Worm (Caenorhabditis elegans) whole organism, late embryonic: ENCODE data around the gene F35G12.12.
A peak's percentile ranks its signal among the peaks of the same experiment; 100 is the strongest.

ENCODE experiments used
- C08G9.2 ChIP-seq: sonication (generic microtip); optimal IDR thresholded peaks from 2 replicates; lab custom pipeline; 2016; ENCODE audit warnings: mild to moderate bottlenecking, missing genetic modification characterization, moderate library complexity, missing compliant biosample characterization
- F13H6.1 ChIP-seq: sonication (generic microtip); optimal IDR thresholded peaks from 2 replicates; lab custom pipeline; 2016; ENCODE audit warnings: missing genetic modification characterization, missing compliant biosample characterization
- K02D7.2 ChIP-seq: sonication (generic microtip); optimal IDR thresholded peaks from 2 replicates; lab custom pipeline; 2017; ENCODE audit warnings: mild to moderate bottlenecking, missing genetic modification characterization, missing compliant biosample characterization
- K09A11.1 ChIP-seq: sonication (generic microtip); optimal IDR thresholded peaks from 2 replicates; lab custom pipeline; 2017; ENCODE audit warnings: antibody characterized with exemption, mild to moderate bottlenecking, missing genetic modification characterization, missing compliant biosample characterization; ENCODE audit not compliant: insufficient read depth
- ceh-14 ChIP-seq: sonication (generic microtip); optimal IDR thresholded peaks from 2 replicates; lab custom pipeline; 2016; ENCODE audit warnings: missing genotype, missing genetic modification characterization, missing compliant biosample characterization
- ceh-18 ChIP-seq: sonication (generic microtip); optimal IDR thresholded peaks from 2 replicates; lab custom pipeline; 2016; ENCODE audit warnings: missing genetic modification characterization, missing compliant biosample characterization
- ceh-19 ChIP-seq: fragments of 200-800 bp; sonication (Bioruptor generic); optimal IDR thresholded peaks from 2 replicates; lab custom pipeline; 2018; ENCODE audit warnings: mild to moderate bottlenecking, missing genetic modification characterization, missing compliant biosample characterization
- ceh-2 ChIP-seq: sonication (generic microtip); optimal IDR thresholded peaks from 2 replicates; lab custom pipeline; 2016; ENCODE audit warnings: missing genotype, missing genetic modification characterization, missing compliant biosample characterization
- ceh-22 ChIP-seq: sonication (generic microtip); optimal IDR thresholded peaks from 2 replicates; lab custom pipeline; 2017; ENCODE audit warnings: missing biosample characterization, missing genetic modification characterization
- ceh-30 ChIP-seq: fragments of 150-350 bp; optimal IDR thresholded peaks from 2 replicates; lab custom pipeline; 2014; ENCODE audit warnings: missing biosample characterization, missing genetic modification characterization
- ceh-34 ChIP-seq: sonication (generic microtip); optimal IDR thresholded peaks from 2 replicates; lab custom pipeline; 2016; ENCODE audit warnings: mild to moderate bottlenecking, missing genetic modification characterization, missing compliant biosample characterization
- ceh-48 ChIP-seq: sonication (generic microtip); optimal IDR thresholded peaks from 2 replicates; lab custom pipeline; 2016; ENCODE audit warnings: missing genetic modification characterization, inconsistent platforms, missing compliant biosample characterization
- ceh-6 ChIP-seq: fragments of 200-800 bp; sonication (Bioruptor generic); optimal IDR thresholded peaks from 2 replicates; lab custom pipeline; 2018; ENCODE audit warnings: mild to moderate bottlenecking, missing genetic modification characterization, missing compliant biosample characterization
- che-1 ChIP-seq: sonication (generic microtip); optimal IDR thresholded peaks from 2 replicates; lab custom pipeline; 2016; ENCODE audit warnings: mild to moderate bottlenecking, missing genetic modification characterization, missing compliant biosample characterization
- eyg-1 ChIP-seq: sonication (generic microtip); optimal IDR thresholded peaks from 2 replicates; lab custom pipeline; 2016; ENCODE audit warnings: missing genotype, missing genetic modification characterization, missing compliant biosample characterization
- fax-1 ChIP-seq: sonication (generic microtip); optimal IDR thresholded peaks from 2 replicates; lab custom pipeline; 2016; ENCODE audit warnings: missing genotype, missing genetic modification characterization, missing compliant biosample characterization
- fkh-6 ChIP-seq: sonication (generic microtip); optimal IDR thresholded peaks from 2 replicates; lab custom pipeline; 2016; ENCODE audit warnings: missing genetic modification characterization, missing compliant biosample characterization
- gmeb-2 ChIP-seq: sonication (generic microtip); optimal IDR thresholded peaks from 2 replicates; lab custom pipeline; 2016; ENCODE audit warnings: missing genetic modification characterization, inconsistent platforms, missing compliant biosample characterization
- hlh-30 ChIP-seq: sonication (generic microtip); optimal IDR thresholded peaks from 2 replicates; lab custom pipeline; 2017; ENCODE audit warnings: antibody characterized with exemption, missing genetic modification characterization, missing compliant biosample characterization; ENCODE audit not compliant: insufficient read depth
- hlh-6 ChIP-seq: sonication (generic microtip); optimal IDR thresholded peaks from 2 replicates; lab custom pipeline; 2016; ENCODE audit warnings: missing genotype, missing genetic modification characterization, missing compliant biosample characterization
- hlh-8 ChIP-seq: sonication (generic microtip); optimal IDR thresholded peaks from 2 replicates; lab custom pipeline; 2016; ENCODE audit warnings: missing genotype, missing genetic modification characterization, missing compliant biosample characterization
- lin-11 ChIP-seq: fragments of 200-800 bp; sonication (Bioruptor generic); optimal IDR thresholded peaks from 2 replicates; lab custom pipeline; 2018; ENCODE audit warnings: mild to moderate bottlenecking, missing genetic modification characterization, missing compliant biosample characterization
- madf-2 ChIP-seq: sonication (generic microtip); optimal IDR thresholded peaks from 2 replicates; lab custom pipeline; 2017; ENCODE audit warnings: missing genetic modification characterization, missing compliant biosample characterization
- mec-3 ChIP-seq: sonication (generic microtip); optimal IDR thresholded peaks from 2 replicates; lab custom pipeline; 2016; ENCODE audit warnings: borderline replicate concordance, missing genetic modification characterization, missing compliant biosample characterization
- nhr-11 ChIP-seq: fragments of 150-350 bp; optimal IDR thresholded peaks from 2 replicates; lab custom pipeline; 2014; ENCODE audit warnings: missing biosample characterization, missing genetic modification characterization
- pag-3 ChIP-seq: sonication (generic microtip); optimal IDR thresholded peaks from 2 replicates; lab custom pipeline; 2016; ENCODE audit warnings: missing compliant biosample characterization, missing genetic modification characterization, borderline replicate concordance
- pat-9 ChIP-seq: fragments of 200-800 bp; sonication (Bioruptor generic); optimal IDR thresholded peaks from 2 replicates; lab custom pipeline; 2018; ENCODE audit warnings: mild to moderate bottlenecking, missing genetic modification characterization, moderate library complexity, missing compliant biosample characterization
- pha-2 ChIP-seq: sonication (generic microtip); optimal IDR thresholded peaks from 2 replicates; lab custom pipeline; 2017; ENCODE audit warnings: mild to moderate bottlenecking, missing genetic modification characterization, missing compliant biosample characterization
- pros-1 ChIP-seq: fragments of 150-350 bp; optimal IDR thresholded peaks from 2 replicates; lab custom pipeline; 2014; ENCODE audit warnings: missing biosample characterization, missing genetic modification reagents, missing genetic modification characterization
- ref-2 ChIP-seq: sonication (generic microtip); optimal IDR thresholded peaks from 2 replicates; lab custom pipeline; 2016; ENCODE audit warnings: missing genetic modification characterization, missing compliant biosample characterization
- rnt-1 ChIP-seq: sonication (generic microtip); optimal IDR thresholded peaks from 2 replicates; lab custom pipeline; 2016; ENCODE audit warnings: missing genetic modification characterization, missing compliant biosample characterization
- sox-2 ChIP-seq: fragments of 200-800 bp; sonication (Bioruptor generic); IDR thresholded peaks from 2 replicates; pipeline ENCODE4 v1.3.6; 2022; ENCODE audit warnings: missing genetic modification reagents, missing genetic modification characterization, missing compliant biosample characterization
- syd-9 ChIP-seq: sonication (generic microtip); optimal IDR thresholded peaks from 2 replicates; lab custom pipeline; 2016; ENCODE audit warnings: mild to moderate bottlenecking, missing genetic modification characterization, moderate library complexity, missing compliant biosample characterization
- tbx-2 ChIP-seq: sonication (generic microtip); optimal IDR thresholded peaks from 2 replicates; lab custom pipeline; 2016; ENCODE audit warnings: missing genetic modification characterization, missing compliant biosample characterization
- tbx-7 ChIP-seq: sonication (generic microtip); optimal IDR thresholded peaks from 2 replicates; lab custom pipeline; 2016; ENCODE audit warnings: missing genotype, missing genetic modification characterization, missing compliant biosample characterization
- ttx-3 ChIP-seq: sonication (generic microtip); optimal IDR thresholded peaks from 2 replicates; lab custom pipeline; 2016; ENCODE audit warnings: missing genetic modification reagents, missing genetic modification characterization, missing compliant biosample characterization
- unc-3 ChIP-seq, 2 experiments: fragments of 200-800 bp in 1 of 2; sonication (Bioruptor generic) in 1 of 2; sonication (generic microtip) in 1 of 2; conservative IDR thresholded peaks in 1 of 2; optimal IDR thresholded peaks in 1 of 2; 2 replicates each; pipeline versions ENCODE4 v1.3.6 to Lab custom; 2016 to 2022; ENCODE audit warnings: missing compliant biosample characterization in 2 of 2, missing genetic modification characterization in 2 of 2, missing genetic modification reagents in 1 of 2
- unc-42 ChIP-seq: sonication (generic microtip); optimal IDR thresholded peaks from 2 replicates; lab custom pipeline; 2016; ENCODE audit warnings: missing genotype, missing genetic modification characterization, missing compliant biosample characterization
- unc-86 ChIP-seq: sonication (generic microtip); optimal IDR thresholded peaks from 2 replicates; lab custom pipeline; 2016; ENCODE audit warnings: missing genetic modification characterization, missing compliant biosample characterization
- ztf-16 ChIP-seq: sonication (generic microtip); optimal IDR thresholded peaks from 2 replicates; lab custom pipeline; 2017; ENCODE audit warnings: missing genetic modification characterization, missing compliant biosample characterization

Gene F35G12.12

DNA sequence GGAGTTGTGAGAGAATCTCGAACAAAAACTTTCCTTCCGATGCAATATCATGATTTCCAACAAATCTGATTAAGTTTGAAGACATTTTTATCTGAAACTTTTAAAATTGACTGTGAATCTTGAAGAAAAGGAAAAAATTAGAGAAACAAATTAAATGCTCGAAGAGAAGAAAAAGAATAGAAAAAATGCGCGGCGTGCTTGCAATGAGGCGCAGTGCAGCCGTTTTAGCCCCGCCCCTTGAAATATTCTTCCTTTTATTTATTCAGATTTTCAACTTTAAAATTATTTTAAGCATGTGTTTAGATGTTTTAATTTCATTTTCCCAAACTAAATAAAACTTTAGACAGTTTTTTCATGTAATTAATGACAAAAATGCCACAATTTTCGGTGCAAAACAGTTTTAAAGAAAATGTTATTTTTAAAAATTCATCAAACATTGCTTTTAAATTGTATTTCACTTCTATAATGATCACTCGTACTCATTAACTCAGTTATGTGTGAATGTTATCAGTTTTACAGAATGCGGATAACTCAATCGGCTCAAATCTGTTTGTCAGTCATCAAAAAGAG lies 39.1 kb upstream of the F35G12.12 start, which contains the start of the genes mrps-34 and cisd-3.1 (continued):
- no peak for TF ChIP-seq syd-9 (tag; lab: Kevin White, UChicago)
- TF ChIP-seq unc-86 (tag; lab: Kevin White, UChicago): no peak
- no peak for TF ChIP-seq fkh-6 (tag; lab: Kevin White, UChicago)
- TF ChIP-seq unc-42: no peak
- TF ChIP-seq pha-2 (tag; lab: Kevin White, UChicago): peak; percentile 30
- TF ChIP-seq unc-3 (GFP tag; conservative IDR thresholded peaks at IDR 0.05; lab: Robert Waterston, UW): no peak
- TF ChIP-seq unc-3 (tag; optimal IDR thresholded peaks at IDR 0.05; lab: Kevin White, UChicago): no peak
- TF ChIP-seq eyg-1 (tag; lab: Kevin White, UChicago): no peak
- no peak for TF ChIP-seq ceh-30 (tag; lab: Kevin White, UChicago)
- peak; percentile 55 for TF ChIP-seq tbx-2
- no peak for TF ChIP-seq K02D7.2 (tag; lab: Kevin White, UChicago)
- TF ChIP-seq ceh-6 (GFP tag; lab: Kevin White, UChicago): no peak
- TF ChIP-seq hlh-8 (tag; lab: Kevin White, UChicago): no peak
- TF ChIP-seq pat-9 (tag; lab: Kevin White, UChicago): peak; percentile 22
- no peak for TF ChIP-seq ceh-2 (tag; lab: Kevin White, UChicago)
- no peak for TF ChIP-seq ceh-48 (tag; lab: Kevin White, UChicago)
- peak; percentile 22 for TF ChIP-seq che-1 (tag; lab: Kevin White, UChicago)
- TF ChIP-seq F13H6.1 (tag; lab: Kevin White, UChicago): no peak
- no peak for TF ChIP-seq ceh-19 (GFP tag; lab: Kevin White, UChicago)
- no peak for TF ChIP-seq pag-3 (tag; lab: Kevin White, UChicago)
- no peak for TF ChIP-seq hlh-6 (tag; lab: Kevin White, UChicago)
- TF ChIP-seq ceh-34 (tag; lab: Kevin White, UChicago): no peak
- TF ChIP-seq hlh-30 (tag; lab: Kevin White, UChicago): no peak
- no peak for TF ChIP-seq gmeb-2 (tag; lab: Kevin White, UChicago)
- TF ChIP-seq tbx-7: no peak
- TF ChIP-seq pros-1 (tag; lab: Kevin White, UChicago): no peak
- TF ChIP-seq fax-1 (tag; lab: Kevin White, UChicago): no peak
- no peak for TF ChIP-seq mec-3
- no peak for TF ChIP-seq ref-2
- no peak for TF ChIP-seq C08G9.2 (tag; lab: Kevin White, UChicago)
- TF ChIP-seq K09A11.1 (tag; lab: Kevin White, UChicago): peak; percentile 75
- TF ChIP-seq nhr-11 (tag; lab: Kevin White, UChicago): no peak
- TF ChIP-seq lin-11 (tag; lab: Kevin White, UChicago): peak; percentile 22

DNA sequence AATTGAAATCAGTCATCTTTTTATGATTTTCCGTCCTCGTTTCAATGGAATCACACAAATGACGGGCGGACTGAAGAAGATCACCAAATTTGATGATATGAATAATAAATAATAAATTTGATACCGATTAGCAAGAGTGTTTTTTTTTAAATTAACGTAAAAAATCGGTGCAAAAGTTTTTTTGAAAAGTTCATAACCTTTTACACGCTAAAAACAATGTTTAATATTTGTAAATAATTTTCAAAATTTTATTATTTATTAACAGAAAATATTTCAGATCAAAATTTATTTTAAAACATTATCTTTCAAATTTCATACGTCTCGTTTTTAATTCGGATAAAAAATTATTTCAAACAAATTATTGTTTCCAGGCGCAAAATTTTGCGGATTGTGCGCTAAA lies 36.6 kb upstream of the F35G12.12 start, which contains the start of gene M88.3:
Gene M88.3, minus strand, starts transcription at position 101 of the 400 bp plus-strand sequence.
- no peak for TF ChIP-seq ceh-30 (tag; lab: Kevin White, UChicago)
- TF ChIP-seq sox-2: no peak
- no peak for TF ChIP-seq ceh-18 (tag; lab: Kevin White, UChicago)
- TF ChIP-seq hlh-8 (tag; lab: Kevin White, UChicago): no peak
- no peak for TF ChIP-seq rnt-1
- no peak for TF ChIP-seq ceh-14 (tag; lab: Kevin White, UChicago)
- no peak for TF ChIP-seq ttx-3 (tag; lab: Kevin White, UChicago)
- TF ChIP-seq pha-2 (tag; lab: Kevin White, UChicago): no peak

DNA sequence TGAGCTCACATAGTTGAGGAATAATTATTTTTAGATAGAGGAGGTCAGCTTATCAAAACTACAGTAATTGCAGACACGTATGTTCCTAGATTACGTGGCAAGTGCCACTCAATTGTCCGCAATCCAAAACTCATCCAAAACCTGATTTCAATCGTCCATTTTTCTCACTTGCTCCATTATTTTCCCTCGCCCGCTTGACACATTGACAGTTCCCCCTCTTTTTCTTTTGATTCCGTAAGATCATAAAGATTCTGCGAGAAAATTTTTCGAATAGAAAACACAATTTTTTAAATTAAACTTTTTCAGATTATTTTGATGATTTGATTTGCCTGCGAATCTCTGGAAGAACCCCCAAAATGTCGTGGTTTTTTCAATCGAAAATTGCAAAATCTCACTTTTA lies 32.9 kb upstream of the F35G12.12 start, which contains the start of gene M88.4:
Gene M88.4, plus strand, starts transcription at position 301 of the 400 bp plus-strand sequence.
- TF ChIP-seq hlh-6 (tag; lab: Kevin White, UChicago) (no peak), sox-2 (no peak), ceh-22 (tag; lab: Kevin White, UChicago) (no peak), madf-2 (no peak), rnt-1 (no peak), pat-9 (tag; lab: Kevin White, UChicago) (no peak), syd-9 (tag; lab: Kevin White, UChicago) (no peak), che-1 (tag; lab: Kevin White, UChicago) (no peak), gmeb-2 (tag; lab: Kevin White, UChicago) (no peak), ceh-6 (GFP tag; lab: Kevin White, UChicago) (no peak), ztf-16 (tag; lab: Kevin White, UChicago) (no peak)
